Fruit fly (Drosophila melanogaster): Measurements from ENCODE around the gene LKRSDH.

LKRSDH gene

dm6 chr2L:7821279-7821848 lies 25.6 kb upstream of the LKRSDH start (continued):
- TF ChIP-seq CG8089 (GFP tag; optimal IDR thresholded peaks at IDR 0.05): peak; percentile 36
- peak; percentile 64 for TF ChIP-seq mam (GFP tag; optimal IDR thresholded peaks at IDR 0.05)
- TF ChIP-seq Sin3A (optimal IDR thresholded peaks at IDR 0.05): peak; percentile 58
- peak; percentile 76 for TF ChIP-seq Sry-δ (GFP tag; optimal IDR thresholded peaks at IDR 0.05)
- TF ChIP-seq CG7357 (GFP tag; IDR thresholded peaks at IDR 0.05): no peak
- TF ChIP-seq cas (GFP tag; IDR thresholded peaks at IDR 0.05): no peak
- no peak for TF ChIP-seq Jarid2 (GFP tag; optimal IDR thresholded peaks at IDR 0.05)
- TF ChIP-seq Abd-B (GFP tag; optimal IDR thresholded peaks at IDR 0.05): peak; percentile 50
- peak; percentile 79 for TF ChIP-seq scrt (GFP tag; optimal IDR thresholded peaks at IDR 0.05)
- TF ChIP-seq Sry-β (GFP tag; optimal IDR thresholded peaks at IDR 0.05): peak; percentile 22
- TF ChIP-seq Xbp1 (GFP tag; optimal IDR thresholded peaks at IDR 0.05): peak; percentile 75
- 0 out of 2 replicates have a peak, but pooled peaks have one; percentile 9 for TF ChIP-seq sens-2 (GFP tag; IDR thresholded peaks at IDR 0.05)
- TF ChIP-seq aop (GFP tag; IDR thresholded peaks at IDR 0.05): peak; percentile 51; the same call in 1 of the 2 replicates
- TF ChIP-seq CG8924 (tag; optimal IDR thresholded peaks at IDR 0.05): peak; percentile 50
- TF ChIP-seq CG13296 (GFP tag; optimal IDR thresholded peaks at IDR 0.05): peak; percentile 51
- TF ChIP-seq hkb (optimal IDR thresholded peaks at IDR 0.05): no peak
- TF ChIP-seq hkb (GFP tag; IDR thresholded peaks at IDR 0.05): peak; percentile 59
- no peak for TF ChIP-seq jing (GFP tag; optimal IDR thresholded peaks at IDR 0.05)
- TF ChIP-seq ash1 (GFP tag; optimal IDR thresholded peaks at IDR 0.05): no peak
- TF ChIP-seq grau (tag; optimal IDR thresholded peaks at IDR 0.05): peak; percentile 61
- TF ChIP-seq CG3163 (GFP tag; optimal IDR thresholded peaks at IDR 0.05): peak; percentile 32
- peak; percentile 24 for TF ChIP-seq Asciz (GFP tag; optimal IDR thresholded peaks at IDR 0.05)
- peak; percentile 18; the same call in 1 of the 3 replicates for TF ChIP-seq tgo (GFP tag; IDR thresholded peaks at IDR 0.05)
- TF ChIP-seq CG6854 (GFP tag; optimal IDR thresholded peaks at IDR 0.05): peak; percentile 42
- peak; percentile 88 for TF ChIP-seq CG4617 (GFP tag; optimal IDR thresholded peaks at IDR 0.05; ENCODE audit: borderline replicate concordance)
- no peak for TF ChIP-seq CG7987 (GFP tag; optimal IDR thresholded peaks at IDR 0.05)
- peak; percentile 42 for TF ChIP-seq lbe (GFP tag; optimal IDR thresholded peaks at IDR 0.05)
- TF ChIP-seq gsb (GFP tag; IDR thresholded peaks at IDR 0.05): no peak
- TF ChIP-seq Mad (GFP tag; optimal IDR thresholded peaks at IDR 0.05): peak; percentile 56
- peak; percentile 64 for TF ChIP-seq her (GFP tag; optimal IDR thresholded peaks at IDR 0.05)
- TF ChIP-seq CG15011 (GFP tag; optimal IDR thresholded peaks at IDR 0.05): no peak
- TF ChIP-seq CG2199 (GFP tag; IDR thresholded peaks at IDR 0.05): 0 out of 3 replicates have a peak, but pooled peaks have one; percentile 14
- peak; percentile 95 for TF ChIP-seq Med (GFP tag)
- no peak for TF ChIP-seq wor (GFP tag; IDR thresholded peaks at IDR 0.05)
- TF ChIP-seq ttk (GFP tag; IDR thresholded peaks at IDR 0.05): peak; percentile 52; the same call in 1 of the 2 replicates
- peak; percentile 78 for TF ChIP-seq lilli (GFP tag; optimal IDR thresholded peaks at IDR 0.05)
- TF ChIP-seq Dbx (GFP tag; IDR thresholded peaks at IDR 0.05): peak; percentile 73; the same call in 1 of the 3 replicates
- TF ChIP-seq bbx (GFP tag; IDR thresholded peaks at IDR 0.05; ENCODE audit: partially characterized antibody): peak; percentile 85
- peak; percentile 37 for TF ChIP-seq tup (GFP tag; optimal IDR thresholded peaks at IDR 0.05)
- TF ChIP-seq ken (GFP tag; IDR thresholded peaks at IDR 0.05): 0 out of 3 replicates have a peak, but pooled peaks have one; percentile 56
- TF ChIP-seq Pdp1 (GFP tag; optimal IDR thresholded peaks at IDR 0.05): peak; percentile 49 to 63
- TF ChIP-seq maf-S (GFP tag; optimal IDR thresholded peaks at IDR 0.05): peak; percentile 7
- peak; percentile 43; the same call in 1 of the 2 replicates for TF ChIP-seq Oaz (GFP tag; IDR thresholded peaks at IDR 0.05)
- peak; percentile 51 for TF ChIP-seq ind (GFP tag; optimal IDR thresholded peaks at IDR 0.05)
- TF ChIP-seq Neu2 (GFP tag; optimal IDR thresholded peaks at IDR 0.05; ENCODE audit: borderline replicate concordance): no peak
- 0 out of 2 replicates have a peak, but pooled peaks have one; percentile 29 for TF ChIP-seq sim (GFP tag; IDR thresholded peaks at IDR 0.05)
- TF ChIP-seq ro (GFP tag; IDR thresholded peaks at IDR 0.05): no peak
- TF ChIP-seq tap (tag; optimal IDR thresholded peaks at IDR 0.05): no peak
- TF ChIP-seq CG10654 (GFP tag; optimal IDR thresholded peaks at IDR 0.05): peak; percentile 32
- peak; percentile 64 for TF ChIP-seq lmd (GFP tag; IDR thresholded peaks at IDR 0.05)
- peak; percentile 79 for TF ChIP-seq CG15514 (GFP tag; optimal IDR thresholded peaks at IDR 0.05)
